Fruit fly (Drosophila melanogaster) whole organism, embryonic: ENCODE measurements around the gene msd1.

ENCODE experiments used
- BEAF-32 ChIP-seq: fragments of 200-800 bp; sonication (Bioruptor generic); optimal IDR thresholded peaks from 3 replicates; lab custom pipeline; 2017; ENCODE audit warnings: missing biosample characterization, missing genetic modification characterization, mild to moderate bottlenecking, moderate library complexity, missing genetic modification reagents
- CG10209 ChIP-seq: fragments of 200-800 bp; sonication (Bioruptor generic); optimal IDR thresholded peaks from 3 replicates; lab custom pipeline; 2017; ENCODE audit warnings: missing biosample characterization, mild to moderate bottlenecking, missing genetic modification characterization, missing genetic modification reagents
- CG11696 ChIP-seq: fragments of 200-800 bp; sonication (Bioruptor generic); IDR thresholded peaks from 2 replicates; pipeline ENCODE4 v1.3.6; 2022; ENCODE audit warnings: missing biosample characterization, missing genetic modification characterization
- CG12104 ChIP-seq: fragments of 200-800 bp; sonication (Bioruptor generic); optimal IDR thresholded peaks from 3 replicates; lab custom pipeline; 2016; ENCODE audit warnings: missing biosample characterization, missing genetic modification characterization
- CG12391 ChIP-seq: fragments of 200-800 bp; sonication (Bioruptor generic); optimal IDR thresholded peaks from 3 replicates; lab custom pipeline; 2018; ENCODE audit warnings: missing biosample characterization, mild to moderate bottlenecking, missing genetic modification characterization, moderate library complexity
- CG13775 ChIP-seq: fragments of 200-800 bp; sonication (Bioruptor generic); optimal IDR thresholded peaks from 3 replicates; lab custom pipeline; 2017; ENCODE audit warnings: missing biosample characterization, mild to moderate bottlenecking, missing genetic modification characterization
- CG15601 ChIP-seq: fragments of 200-800 bp; sonication (Bioruptor generic); optimal IDR thresholded peaks from 3 replicates; lab custom pipeline; 2019; ENCODE audit warnings: missing biosample characterization, mild to moderate bottlenecking, missing genetic modification characterization, moderate library complexity
- CG16863 ChIP-seq: fragments of 200-800 bp; sonication (Bioruptor generic); optimal IDR thresholded peaks from 3 replicates; lab custom pipeline; 2016; ENCODE audit warnings: missing biosample characterization, missing genetic modification characterization
- CG17359 ChIP-seq: fragments of 200-800 bp; sonication (Bioruptor generic); optimal IDR thresholded peaks from 3 replicates; lab custom pipeline; 2018; ENCODE audit warnings: missing biosample characterization, mild to moderate bottlenecking, missing genetic modification characterization, moderate library complexity
- CG2678 ChIP-seq: fragments of 200-800 bp; sonication (Bioruptor generic); optimal IDR thresholded peaks from 3 replicates; lab custom pipeline; 2019; ENCODE audit warnings: missing biosample characterization, mild to moderate bottlenecking, missing genetic modification characterization, moderate library complexity
- CG3065 ChIP-seq: fragments of 200-800 bp; sonication (Bioruptor generic); optimal IDR thresholded peaks from 2 replicates; lab custom pipeline; 2016; ENCODE audit warnings: missing biosample characterization, missing genetic modification characterization
- CG31441 ChIP-seq: fragments of 200-800 bp; sonication (Bioruptor generic); IDR thresholded peaks from 2 replicates; pipeline ENCODE4 v1.3.6; 2022; ENCODE audit warnings: missing biosample characterization, missing genetic modification characterization
- CG3838 ChIP-seq: fragments of 200-800 bp; sonication (Bioruptor generic); optimal IDR thresholded peaks from 3 replicates; lab custom pipeline; 2016; ENCODE audit warnings: missing biosample characterization, missing genetic modification characterization
- CG3995 ChIP-seq: fragments of 200-800 bp; sonication (Bioruptor generic); optimal IDR thresholded peaks from 3 replicates; lab custom pipeline; 2016; ENCODE audit warnings: missing biosample characterization, missing genetic modification characterization
- CG7271 ChIP-seq: fragments of 200-800 bp; sonication (Bioruptor generic); optimal IDR thresholded peaks from 2 replicates; lab custom pipeline; 2018; ENCODE audit warnings: missing biosample characterization, mild to moderate bottlenecking, missing genetic modification characterization, moderate library complexity
- Dad ChIP-seq: fragments of 200-800 bp; sonication (Bioruptor generic); optimal IDR thresholded peaks from 3 replicates; lab custom pipeline; 2016; ENCODE audit warnings: missing biosample characterization, missing genetic modification characterization
- Dek ChIP-seq: fragments of 200-800 bp; sonication (Bioruptor generic); optimal IDR thresholded peaks from 3 replicates; lab custom pipeline; 2019; ENCODE audit warnings: missing biosample characterization, mild to moderate bottlenecking, missing genetic modification characterization, moderate library complexity
- Dfd ChIP-seq, 2 experiments: fragments of >200 bp; optimal IDR thresholded peaks; 2 replicates each; lab custom pipeline; 2017; ENCODE audit warnings: missing biosample characterization in 2 of 2, missing genetic modification characterization in 2 of 2
- Dip2 ChIP-seq: fragments of 200-800 bp; sonication (Bioruptor generic); IDR thresholded peaks from 2 replicates; pipeline ENCODE4 v1.3.6; 2022; ENCODE audit warnings: missing biosample characterization, missing genetic modification characterization
- Dip3 ChIP-seq: fragments of 200-800 bp; sonication (Bioruptor generic); optimal IDR thresholded peaks from 3 replicates; lab custom pipeline; 2016; ENCODE audit warnings: missing biosample characterization, missing genetic modification characterization
- Doc3 ChIP-seq: fragments of 200-800 bp; sonication (Bioruptor generic); IDR thresholded peaks from 3 replicates; pipeline ENCODE4 v1.3.6; 2022; ENCODE audit warnings: missing biosample characterization, missing genetic modification characterization; ENCODE audit not compliant: partially characterized antibody
- GATAe ChIP-seq: fragments of 200-800 bp; sonication (Bioruptor generic); conservative IDR thresholded peaks from 2 replicates; pipeline ENCODE4 v1.3.6; 2022; ENCODE audit warnings: missing biosample characterization, missing genetic modification characterization
- H15 ChIP-seq: fragments of 200-800 bp; sonication (Bioruptor generic); IDR thresholded peaks from 3 replicates; pipeline ENCODE4 v1.3.6; 2022; ENCODE audit warnings: missing biosample characterization, missing genetic modification characterization
- HLH3B ChIP-seq: fragments of 200-800 bp; sonication (Bioruptor generic); IDR thresholded peaks from 2 replicates; pipeline ENCODE4 v1.3.6; 2022; ENCODE audit warnings: missing biosample characterization, missing genetic modification characterization
- HmgZ ChIP-seq: fragments of 200-800 bp; sonication (Bioruptor generic); optimal IDR thresholded peaks from 2 replicates; lab custom pipeline; 2018; ENCODE audit warnings: missing biosample characterization, mild to moderate bottlenecking, missing genetic modification characterization
- Hr3 ChIP-seq: fragments of 200-800 bp; sonication (Bioruptor generic); optimal IDR thresholded peaks from 3 replicates; lab custom pipeline; 2016; ENCODE audit warnings: missing biosample characterization, missing genetic modification characterization
- Trl ChIP-seq, 3 experiments: fragments of >200 bp in 2 of 3; fragments of 200-800 bp in 1 of 3; sonication (Bioruptor generic) in 1 of 3; optimal IDR thresholded peaks; 2 replicates in 1 of 3; 3 replicates in 2 of 3; lab custom pipeline; 2016 to 2017; ENCODE audit warnings: missing biosample characterization in 1 of 3, missing genetic modification characterization in 1 of 3
- abd-A ChIP-seq: fragments of 200-800 bp; sonication (Bioruptor generic); optimal IDR thresholded peaks from 3 replicates; lab custom pipeline; 2019; ENCODE audit warnings: missing biosample characterization, mild to moderate bottlenecking, missing genetic modification characterization, moderate library complexity
- ato ChIP-seq: fragments of 200-800 bp; sonication (Bioruptor generic); IDR thresholded peaks from 2 replicates; pipeline ENCODE4 v1.3.6; 2022; ENCODE audit warnings: missing biosample characterization, missing genetic modification characterization; ENCODE audit not compliant: partially characterized antibody
- cad ChIP-seq: fragments of >200 bp; optimal IDR thresholded peaks from 2 replicates; lab custom pipeline; 2017; ENCODE audit warnings: missing biosample characterization, missing genetic modification characterization
- cwo ChIP-seq: fragments of 200-800 bp; sonication (Bioruptor generic); optimal IDR thresholded peaks from 3 replicates; lab custom pipeline; 2017; ENCODE audit warnings: missing biosample characterization, missing genetic modification characterization, mild to moderate bottlenecking, moderate library complexity, missing genetic modification reagents
- dan ChIP-seq: fragments of 200-800 bp; sonication (Bioruptor generic); IDR thresholded peaks from 2 replicates; pipeline ENCODE4 v1.3.6; 2022; ENCODE audit warnings: missing biosample characterization, missing genetic modification characterization
- fd64A ChIP-seq: fragments of 200-800 bp; sonication (Bioruptor generic); optimal IDR thresholded peaks from 3 replicates; lab custom pipeline; 2018; ENCODE audit warnings: missing biosample characterization, mild to moderate bottlenecking, missing genetic modification characterization
- fru ChIP-seq: fragments of >200 bp; optimal IDR thresholded peaks from 2 replicates; lab custom pipeline; 2017
- gem ChIP-seq: fragments of 200-800 bp; sonication (Bioruptor generic); optimal IDR thresholded peaks from 2 replicates; lab custom pipeline; 2019; ENCODE audit warnings: missing biosample characterization, mild to moderate bottlenecking, missing genetic modification characterization, moderate library complexity
- grau ChIP-seq: fragments of 200-800 bp; optimal IDR thresholded peaks from 3 replicates; lab custom pipeline; 2019; ENCODE audit warnings: missing biosample characterization, mild to moderate bottlenecking, missing genetic modification characterization, moderate library complexity
- grn ChIP-seq: fragments of 200-800 bp; sonication (Bioruptor generic); optimal IDR thresholded peaks from 3 replicates; lab custom pipeline; 2017; ENCODE audit warnings: missing biosample characterization, missing genetic modification characterization
- gro ChIP-seq: fragments of 200-800 bp; sonication (Bioruptor generic); optimal IDR thresholded peaks from 2 replicates; lab custom pipeline; 2016; ENCODE audit warnings: missing biosample characterization, missing genetic modification characterization
- ham ChIP-seq: fragments of 200-800 bp; sonication (Bioruptor generic); IDR thresholded peaks from 2 replicates; pipeline ENCODE4 v1.3.6; 2022; ENCODE audit warnings: missing biosample characterization, missing genetic modification characterization
- her ChIP-seq: fragments of 200-800 bp; sonication (Bioruptor generic); optimal IDR thresholded peaks from 2 replicates; lab custom pipeline; 2016; ENCODE audit warnings: missing biosample characterization, missing genetic modification characterization
- hth ChIP-seq: fragments of >200 bp; optimal IDR thresholded peaks from 2 replicates; lab custom pipeline; 2017; ENCODE audit warnings: inconsistent platforms
- kah ChIP-seq: fragments of 200-800 bp; sonication (Bioruptor generic); optimal IDR thresholded peaks from 2 replicates; lab custom pipeline; 2018; ENCODE audit warnings: missing biosample characterization, mild to moderate bottlenecking, missing genetic modification characterization
- kay ChIP-seq: fragments of 200-800 bp; sonication (Bioruptor generic); optimal IDR thresholded peaks from 2 replicates; lab custom pipeline; 2016; ENCODE audit warnings: missing biosample characterization, missing genetic modification characterization
- luna ChIP-seq: fragments of 200-800 bp; sonication (Bioruptor generic); optimal IDR thresholded peaks from 2 replicates; lab custom pipeline; 2016; ENCODE audit warnings: missing biosample characterization, missing genetic modification characterization
- nau ChIP-seq: fragments of 200-800 bp; sonication (Bioruptor generic); optimal IDR thresholded peaks from 3 replicates; lab custom pipeline; 2017; ENCODE audit warnings: missing biosample characterization, mild to moderate bottlenecking, missing genetic modification characterization, missing genetic modification reagents
- rib ChIP-seq: fragments of 200-800 bp; sonication (Bioruptor generic); IDR thresholded peaks from 2 replicates; pipeline ENCODE4 v1.3.6; 2022; ENCODE audit warnings: missing biosample characterization, missing genetic modification characterization
- ro ChIP-seq: fragments of 200-800 bp; sonication (Bioruptor generic); IDR thresholded peaks from 2 replicates; pipeline ENCODE4 v1.3.6; 2022; ENCODE audit warnings: missing biosample characterization, missing genetic modification characterization
- run ChIP-seq: fragments of 200-800 bp; sonication (Bioruptor generic); optimal IDR thresholded peaks from 3 replicates; lab custom pipeline; 2018; ENCODE audit warnings: missing biosample characterization, mild to moderate bottlenecking, missing genetic modification characterization
- wor ChIP-seq: fragments of 200-800 bp; sonication (Bioruptor generic); IDR thresholded peaks from 2 replicates; pipeline ENCODE4 v1.3.6; 2022; ENCODE audit warnings: missing biosample characterization, missing genetic modification characterization
- z ChIP-seq: fragments of 200-800 bp; sonication (Bioruptor generic); IDR thresholded peaks from 3 replicates; pipeline ENCODE4 v1.3.6; 2022; ENCODE audit warnings: missing biosample characterization, missing genetic modification characterization

msd1 gene

dm6 chr3L:1307005-1307632 lies 24.4 kb upstream of the msd1 start, which contains the start of the genes Ctr9 and Nt5a (continued):
- TF ChIP-seq CG10209 (GFP tag; lab: Kevin White, UChicago) (no peak), BEAF-32 (GFP tag; lab: Kevin White, UChicago) (peak; percentile 79), CG7271 (tag; lab: Kevin White, UChicago) (no peak), fru (no peak), HLH3B (GFP tag; lab: Robert Waterston, UW) (no peak; the same call in 1 of the 2 replicates), dan (no peak), CG31441 (GFP tag; lab: Robert Waterston, UW) (no peak), GATAe (GFP tag; lab: Robert Waterston, UW) (no peak), kay (GFP tag; lab: Kevin White, UChicago) (peak; percentile 36), Doc3 (GFP tag; lab: Robert Waterston, UW) (peak; percentile 65), grau (tag; lab: Kevin White, UChicago) (peak; percentile 58), CG12391 (peak; percentile 61), cad (GFP tag; lab: Kevin White, UChicago) (no peak), hth (lab: Kevin White, UChicago) (no peak), ato (GFP tag; lab: Robert Waterston, UW) (peak; percentile 66), grn (GFP tag; lab: Kevin White, UChicago) (peak; percentile 41), CG12104 (GFP tag; lab: Kevin White, UChicago) (no peak), kah (no peak), CG2678 (no peak), wor (GFP tag; lab: Robert Waterston, UW) (no peak), CG13775 (GFP tag; lab: Kevin White, UChicago) (peak; percentile 61), ham (no peak), H15 (GFP tag; lab: Robert Waterston, UW) (no peak), gro (peak; percentile 87), CG3838 (GFP tag; lab: Kevin White, UChicago) (no peak), ro (GFP tag; lab: Robert Waterston, UW) (no peak), Dfd (GFP tag; optimal IDR thresholded peaks at IDR 0.05; lab: Kevin White, UChicago) (no peak), Trl (optimal IDR thresholded peaks at IDR 0.05; lab: Kevin White, UChicago) (no peak), Trl (GFP tag; optimal IDR thresholded peaks at IDR 0.05; lab: Kevin White, UChicago) (peak; percentile 76), her (GFP tag; lab: Kevin White, UChicago) (peak; percentile 74), rib (GFP tag; lab: Robert Waterston, UW) (peak; percentile 61; the same call in 1 of the 2 replicates), gem (tag; lab: Kevin White, UChicago) (no peak), abd-A (tag; lab: Kevin White, UChicago) (no peak), cwo (GFP tag; lab: Kevin White, UChicago) (no peak), Dad (GFP tag; lab: Kevin White, UChicago) (peak; percentile 23), Dip3 (GFP tag; lab: Kevin White, UChicago) (peak; percentile 46)

dm6 chr3L:1313039-1313766 lies 18.3 kb upstream of the msd1 start, which contains the start of the genes sturkopf and Herc4:
Gene sturkopf, minus strand, starts transcription at chr3L:1313377.
Gene Herc4, plus strand, starts transcription at chr3L:1313696.
- peak; percentile 88 for TF ChIP-seq gem (tag; lab: Kevin White, UChicago)
- TF ChIP-seq Hr3 (GFP tag; lab: Kevin White, UChicago) = peak; percentile 72
- TF ChIP-seq CG17359 (tag; lab: Kevin White, UChicago) = peak; percentile 13
- TF ChIP-seq CG15601 = no peak
- no peak for TF ChIP-seq fd64A (GFP tag; lab: Kevin White, UChicago)
- peak; percentile 81 for TF ChIP-seq luna (GFP tag; lab: Kevin White, UChicago)
- TF ChIP-seq z (GFP tag; lab: Robert Waterston, UW) = no peak
- no peak for TF ChIP-seq CG3065 (GFP tag; lab: Kevin White, UChicago)
- no peak for TF ChIP-seq CG11696 (GFP tag; lab: Robert Waterston, UW)
- no peak for TF ChIP-seq Dip2 (GFP tag; lab: Robert Waterston, UW)
- TF ChIP-seq nau = no peak
- peak; percentile 36 for TF ChIP-seq run (tag; lab: Kevin White, UChicago)
- peak; percentile 30 for TF ChIP-seq HmgZ (tag; lab: Kevin White, UChicago)
- TF ChIP-seq Dek (tag; lab: Kevin White, UChicago) = peak; percentile 83
- TF ChIP-seq CG16863 (GFP tag; lab: Kevin White, UChicago) = peak; percentile 73
- TF ChIP-seq CG3995 = no peak
